Worm (Caenorhabditis elegans) whole organism, L1 larva: ENCODE data around the gene frpr-15.

Source experiments
- C04F5.9 ChIP-seq: sonication (generic microtip); optimal IDR thresholded peaks from 2 replicates; lab custom pipeline; 2016; ENCODE audit warnings: missing genetic modification characterization, missing compliant biosample characterization
- C16A3.4 ChIP-seq: fragments of 150-350 bp; optimal IDR thresholded peaks from 2 replicates; lab custom pipeline; 2014; ENCODE audit warnings: missing biosample characterization, missing genetic modification characterization
- C34B4.2 ChIP-seq: sonication (generic microtip); optimal IDR thresholded peaks from 2 replicates; lab custom pipeline; 2017; ENCODE audit warnings: mild to moderate bottlenecking, missing genetic modification characterization, missing compliant biosample characterization
- F16B12.6 ChIP-seq: fragments of 150-350 bp; optimal IDR thresholded peaks from 2 replicates; lab custom pipeline; 2014; ENCODE audit warnings: missing biosample characterization, missing genetic modification characterization
- alr-1 ChIP-seq: fragments of 200-800 bp; sonication (Bioruptor generic); optimal IDR thresholded peaks from 2 replicates; lab custom pipeline; 2018; ENCODE audit warnings: borderline replicate concordance, mild to moderate bottlenecking, missing genetic modification characterization, missing compliant biosample characterization
- aly-2 ChIP-seq: fragments of 150-350 bp; optimal IDR thresholded peaks from 2 replicates; lab custom pipeline; 2014; ENCODE audit warnings: missing biosample characterization, missing genetic modification characterization
- ama-1 ChIP-seq: fragments of 150-350 bp; optimal IDR thresholded peaks from 2 replicates; lab custom pipeline; 2014
- blmp-1 ChIP-seq: fragments of 150-350 bp; optimal IDR thresholded peaks from 2 replicates; lab custom pipeline; 2014; ENCODE audit warnings: missing biosample characterization, missing genetic modification characterization
- ceh-63 ChIP-seq: fragments of 200-800 bp; sonication (Bioruptor generic); optimal IDR thresholded peaks from 2 replicates; lab custom pipeline; 2018; ENCODE audit warnings: mild to moderate bottlenecking, missing genetic modification characterization, missing compliant biosample characterization
- ceh-8 ChIP-seq: fragments of 200-800 bp; sonication (Bioruptor generic); optimal IDR thresholded peaks from 2 replicates; lab custom pipeline; 2018; ENCODE audit warnings: mild to moderate bottlenecking, missing genetic modification characterization, moderate library complexity, missing compliant biosample characterization
- ceh-88 ChIP-seq: fragments of 200-800 bp; sonication (Bioruptor generic); IDR thresholded peaks from 2 replicates; pipeline ENCODE4 v1.3.6; 2022; ENCODE audit warnings: missing genetic modification characterization, missing compliant biosample characterization
- ceh-90 ChIP-seq: sonication (generic microtip); optimal IDR thresholded peaks from 2 replicates; lab custom pipeline; 2016; ENCODE audit warnings: missing genetic modification characterization, missing compliant biosample characterization
- dpl-1 ChIP-seq, 3 experiments: fragments of 150-350 bp in 2 of 3; sonication (generic microtip) in 1 of 3; optimal IDR thresholded peaks; 2 replicates each; lab custom pipeline; 2014 to 2017; ENCODE audit warnings: missing biosample characterization in 3 of 3, missing genetic modification characterization in 3 of 3, missing genetic modification reagents in 3 of 3
- dsc-1 ChIP-seq: sonication (generic microtip); optimal IDR thresholded peaks from 2 replicates; lab custom pipeline; 2016; ENCODE audit warnings: mild to moderate bottlenecking, missing genetic modification characterization, missing compliant biosample characterization
- efl-3 ChIP-seq: fragments of 200-800 bp; sonication (Bioruptor generic); optimal IDR thresholded peaks from 2 replicates; lab custom pipeline; 2018; ENCODE audit warnings: mild to moderate bottlenecking, missing genetic modification characterization, missing compliant biosample characterization
- egl-27 ChIP-seq, 2 experiments: fragments of 150-350 bp in 1 of 2; sonication (generic microtip); optimal IDR thresholded peaks; 3 replicates each; lab custom pipeline; 2017 to 2018; ENCODE audit warnings: missing biosample characterization in 2 of 2, missing genetic modification characterization in 2 of 2, missing genetic modification reagents in 2 of 2
- elt-2 ChIP-seq: sonication (generic microtip); optimal IDR thresholded peaks from 2 replicates; lab custom pipeline; 2016; ENCODE audit warnings: missing genetic modification characterization, mild to moderate bottlenecking, inconsistent platforms, missing compliant biosample characterization, missing genetic modification reagents
- elt-3 ChIP-seq, 6 experiments: fragments of 150-350 bp in 1 of 6; sonication (generic microtip); optimal IDR thresholded peaks; 2 replicates each; lab custom pipeline; 2017 to 2018; ENCODE audit warnings: missing biosample characterization in 6 of 6, missing genetic modification characterization in 6 of 6, inconsistent platforms in 1 of 6
- fos-1 ChIP-seq: fragments of 150-350 bp; optimal IDR thresholded peaks from 2 replicates; lab custom pipeline; 2014; ENCODE audit warnings: missing biosample characterization, missing genetic modification characterization
- hpl-2 ChIP-seq: fragments of 150-350 bp; optimal IDR thresholded peaks from 2 replicates; lab custom pipeline; 2014; ENCODE audit warnings: missing biosample characterization, missing genetic modification reagents, missing genetic modification characterization
- irx-1 ChIP-seq: sonication (generic microtip); optimal IDR thresholded peaks from 2 replicates; lab custom pipeline; 2016; ENCODE audit warnings: missing genetic modification characterization, missing compliant biosample characterization
- isw-1 ChIP-seq: fragments of 200-800 bp; sonication (Bioruptor generic); IDR thresholded peaks from 2 replicates; pipeline ENCODE4 v1.3.6; 2022; ENCODE audit warnings: missing genetic modification characterization, missing compliant biosample characterization
- jun-1 ChIP-seq: fragments of 150-350 bp; optimal IDR thresholded peaks from 2 replicates; lab custom pipeline; 2014; ENCODE audit warnings: missing biosample characterization, missing genetic modification reagents, missing genetic modification characterization
- lir-3 ChIP-seq: sonication (generic microtip); optimal IDR thresholded peaks from 2 replicates; lab custom pipeline; 2016; ENCODE audit warnings: mild to moderate bottlenecking, missing genetic modification characterization, moderate library complexity, missing compliant biosample characterization; ENCODE audit not compliant: poor library complexity
- lsy-2 ChIP-seq, 2 experiments: fragments of 150-350 bp; optimal IDR thresholded peaks; 2 replicates each; lab custom pipeline; 2014; ENCODE audit warnings: missing biosample characterization in 2 of 2, missing genetic modification characterization in 2 of 2
- mep-1 ChIP-seq: fragments of 150-350 bp; optimal IDR thresholded peaks from 2 replicates; lab custom pipeline; 2014; ENCODE audit warnings: missing biosample characterization, missing genetic modification characterization
- nhr-11 ChIP-seq: fragments of 150-350 bp; optimal IDR thresholded peaks from 2 replicates; lab custom pipeline; 2014; ENCODE audit warnings: missing biosample characterization, missing genetic modification characterization
- nhr-12 ChIP-seq: sonication (generic microtip); optimal IDR thresholded peaks from 2 replicates; lab custom pipeline; 2017; ENCODE audit warnings: missing biosample characterization, missing genetic modification characterization
- nhr-19 ChIP-seq: fragments of 200-800 bp; sonication (Bioruptor generic); conservative IDR thresholded peaks from 2 replicates; pipeline ENCODE4 v1.3.6; 2022; ENCODE audit warnings: missing genetic modification characterization, missing compliant biosample characterization
- nhr-237 ChIP-seq: fragments of 150-350 bp; optimal IDR thresholded peaks from 2 replicates; lab custom pipeline; 2014; ENCODE audit warnings: missing biosample characterization, missing genetic modification characterization
- nhr-28 ChIP-seq: fragments of 150-350 bp; optimal IDR thresholded peaks from 2 replicates; lab custom pipeline; 2014; ENCODE audit warnings: missing biosample characterization, missing genetic modification characterization
- nhr-47 ChIP-seq: sonication (generic microtip); optimal IDR thresholded peaks from 2 replicates; lab custom pipeline; 2016; ENCODE audit warnings: mild to moderate bottlenecking, missing genetic modification characterization, moderate library complexity, missing compliant biosample characterization
- nhr-71 ChIP-seq: sonication (generic microtip); optimal IDR thresholded peaks from 2 replicates; lab custom pipeline; 2016; ENCODE audit warnings: mild to moderate bottlenecking, missing genetic modification characterization, moderate library complexity, missing compliant biosample characterization
- nhr-76 ChIP-seq: sonication (generic microtip); optimal IDR thresholded peaks from 2 replicates; lab custom pipeline; 2017; ENCODE audit warnings: missing biosample characterization, missing genetic modification characterization
- nhr-84 ChIP-seq: sonication (generic microtip); optimal IDR thresholded peaks from 2 replicates; lab custom pipeline; 2017; ENCODE audit warnings: missing biosample characterization, missing genetic modification characterization
- nhr-90 ChIP-seq: sonication (generic microtip); optimal IDR thresholded peaks from 2 replicates; lab custom pipeline; 2016; ENCODE audit warnings: mild to moderate bottlenecking, missing genetic modification characterization, missing compliant biosample characterization; ENCODE audit not compliant: poor library complexity
- pag-3 ChIP-seq: sonication (generic microtip); optimal IDR thresholded peaks from 2 replicates; lab custom pipeline; 2017; ENCODE audit warnings: missing genetic modification characterization, mild to moderate bottlenecking, missing compliant biosample characterization, antibody characterized with exemption, borderline replicate concordance; ENCODE audit not compliant: insufficient read depth
- pax-3 ChIP-seq: fragments of 200-800 bp; sonication (Bioruptor generic); optimal IDR thresholded peaks from 2 replicates; lab custom pipeline; 2018; ENCODE audit warnings: mild to moderate bottlenecking, missing genetic modification characterization, moderate library complexity, missing compliant biosample characterization
- pqm-1 ChIP-seq: sonication (generic microtip); optimal IDR thresholded peaks from 3 replicates; lab custom pipeline; 2017; ENCODE audit warnings: missing biosample characterization, missing genetic modification characterization
- rnt-1 ChIP-seq: sonication (generic microtip); optimal IDR thresholded peaks from 2 replicates; lab custom pipeline; 2016; ENCODE audit warnings: mild to moderate bottlenecking, missing genetic modification characterization, moderate library complexity, missing compliant biosample characterization
- skn-1 ChIP-seq: fragments of 150-350 bp; optimal IDR thresholded peaks from 2 replicates; lab custom pipeline; 2014; ENCODE audit warnings: missing biosample characterization, missing genetic modification characterization
- sox-4 ChIP-seq: sonication (generic microtip); optimal IDR thresholded peaks from 2 replicates; lab custom pipeline; 2016; ENCODE audit warnings: missing genetic modification characterization, missing compliant biosample characterization
- sptf-1 ChIP-seq: fragments of 150-350 bp; optimal IDR thresholded peaks from 2 replicates; lab custom pipeline; 2014; ENCODE audit warnings: missing biosample characterization, missing genetic modification characterization
- sup-37 ChIP-seq: fragments of 200-800 bp; sonication (Bioruptor generic); optimal IDR thresholded peaks from 2 replicates; lab custom pipeline; 2018; ENCODE audit warnings: mild to moderate bottlenecking, missing genetic modification characterization, missing compliant biosample characterization
- tlp-1 ChIP-seq: fragments of 150-350 bp; optimal IDR thresholded peaks from 2 replicates; lab custom pipeline; 2014; ENCODE audit warnings: missing biosample characterization, missing genetic modification characterization
- unc-130 ChIP-seq: fragments of 150-350 bp; optimal IDR thresholded peaks from 2 replicates; lab custom pipeline; 2017; ENCODE audit warnings: missing biosample characterization, missing genetic modification characterization, inconsistent platforms
- unc-86 ChIP-seq: sonication (generic microtip); optimal IDR thresholded peaks from 2 replicates; lab custom pipeline; 2016; ENCODE audit warnings: missing genetic modification characterization, missing compliant biosample characterization
- unc-98 ChIP-seq: fragments of 200-800 bp; sonication (Bioruptor generic); IDR thresholded peaks from 2 replicates; pipeline ENCODE4 v1.3.6; 2022; ENCODE audit warnings: missing genetic modification characterization, missing compliant biosample characterization
- xbp-1 ChIP-seq: sonication (generic microtip); optimal IDR thresholded peaks from 2 replicates; lab custom pipeline; 2016; ENCODE audit warnings: missing genetic modification characterization, missing compliant biosample characterization
- ztf-11 ChIP-seq, 2 experiments: sonication (generic microtip); optimal IDR thresholded peaks; 2 replicates each; lab custom pipeline; 2016 to 2017; ENCODE audit warnings: missing genetic modification characterization in 2 of 2, missing biosample characterization in 1 of 2, missing compliant biosample characterization in 1 of 2
- ztf-4 ChIP-seq: fragments of 150-350 bp; optimal IDR thresholded peaks from 2 replicates; lab custom pipeline; 2014; ENCODE audit warnings: missing biosample characterization, missing genetic modification characterization

Gene frpr-15

DNA sequence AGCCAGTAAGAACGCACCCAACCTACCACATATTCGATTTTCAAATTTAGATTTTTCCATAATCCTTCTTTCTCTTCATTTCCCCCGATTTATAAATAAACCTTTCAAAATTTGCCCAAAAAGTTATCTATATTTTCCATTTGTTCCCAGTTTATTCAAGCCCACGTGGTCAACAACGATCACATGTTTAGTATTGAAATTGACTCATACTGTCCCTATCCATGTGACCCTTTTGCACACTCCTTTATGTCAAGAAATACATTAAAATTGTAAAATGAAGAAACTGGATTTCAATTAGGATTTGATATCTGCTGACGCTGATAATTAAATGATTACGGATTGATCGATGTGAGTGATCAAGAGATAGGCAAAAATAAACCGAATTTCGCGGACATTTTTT lies 44.7 kb upstream of the frpr-15 start (continued):
- TF ChIP-seq xbp-1 (tag; lab: Kevin White, UChicago) (peak; percentile 26), C16A3.4 (tag; lab: Kevin White, UChicago) (peak; percentile 59), sptf-1 (tag; lab: Kevin White, UChicago) (no peak), ztf-11 (tag; optimal IDR thresholded peaks at IDR 0.05; lab: Kevin White, UChicago) (no peak), nhr-11 (tag; lab: Kevin White, UChicago) (no peak), sox-4 (tag; lab: Kevin White, UChicago) (no peak), nhr-76 (tag; lab: Kevin White, UChicago) (no peak), dsc-1 (tag; lab: Kevin White, UChicago) (no peak), tlp-1 (tag; lab: Kevin White, UChicago) (no peak), ztf-4 (tag; lab: Kevin White, UChicago) (no peak), hpl-2 (GFP tag; lab: Kevin White, UChicago) (no peak), mep-1 (peak; percentile 81), ceh-88 (no peak)

- TF ChIP-seq F16B12.6 (no peak), nhr-71 (tag; lab: Kevin White, UChicago) (peak; percentile 91), nhr-90 (tag; lab: Kevin White, UChicago) (no peak), unc-98 (no peak), egl-27 (tag; optimal IDR thresholded peaks at IDR 0.05; lab: Kevin White, UChicago) (no peak), efl-3 (GFP tag; lab: Kevin White, UChicago) (no peak), irx-1 (tag; lab: Kevin White, UChicago) (peak; percentile 15), dpl-1 (GFP tag; optimal IDR thresholded peaks at IDR 0.05; lab: Kevin White, UChicago) (no peak), skn-1 (no peak), alr-1 (no peak), pag-3 (tag; lab: Kevin White, UChicago) (no peak), aly-2 (no peak), lsy-2 (tag; optimal IDR thresholded peaks at IDR 0.05; lab: Kevin White, UChicago) (peak; percentile 22 to 49), nhr-237 (no peak), pax-3 (tag; lab: Kevin White, UChicago) (no peak), lir-3 (tag; lab: Kevin White, UChicago) (no peak), nhr-84 (tag; lab: Kevin White, UChicago) (no peak), fos-1 (no peak), nhr-47 (tag; lab: Kevin White, UChicago) (peak; percentile 12), ceh-8 (GFP tag; lab: Kevin White, UChicago) (no peak), unc-130 (tag; lab: Kevin White, UChicago) (peak; percentile 27), elt-3 (tag; optimal IDR thresholded peaks at IDR 0.05; lab: Kevin White, UChicago) (peak in 2 of 6 experiments; percentile 13 to 39), mep-1 (no peak), ceh-88 (no peak), elt-2 (tag; lab: Kevin White, UChicago) (no peak), ama-1 (lab: Kevin White, UChicago) (no peak), rnt-1 (peak; percentile 88), C34B4.2 (no peak), unc-86 (tag; lab: Kevin White, UChicago) (no peak), ceh-90 (tag; lab: Kevin White, UChicago) (no peak), pqm-1 (no peak), ceh-63 (GFP tag; lab: Kevin White, UChicago) (no peak), blmp-1 (tag; lab: Kevin White, UChicago) (peak; percentile 54), C04F5.9 (tag; lab: Kevin White, UChicago) (no peak), dsc-1 (tag; lab: Kevin White, UChicago) (peak; percentile 93), hpl-2 (GFP tag; lab: Kevin White, UChicago) (no peak), sptf-1 (tag; lab: Kevin White, UChicago) (no peak), ztf-4 (tag; lab: Kevin White, UChicago) (no peak), nhr-19 (GFP tag; lab: Robert Waterston, UW) (peak; percentile 83), jun-1 (tag; lab: Kevin White, UChicago) (no peak), nhr-28 (tag; lab: Kevin White, UChicago) (no peak), sup-37 (no peak), isw-1 (GFP tag; lab: Robert Waterston, UW) (no peak), nhr-12 (tag; lab: Kevin White, UChicago) (no peak)
These were observed 43.7 kb upstream of the frpr-15 start for ce11 chrV:12636248-12636647.
